Worm (Caenorhabditis elegans): ENCODE data around the gene col-158.
"Not testable (repeated sequence)": the region's sequence is repeated elsewhere in the genome, so short reads cannot be mapped to it uniquely, and the experiment has no call there.

col-158 gene

DNA sequence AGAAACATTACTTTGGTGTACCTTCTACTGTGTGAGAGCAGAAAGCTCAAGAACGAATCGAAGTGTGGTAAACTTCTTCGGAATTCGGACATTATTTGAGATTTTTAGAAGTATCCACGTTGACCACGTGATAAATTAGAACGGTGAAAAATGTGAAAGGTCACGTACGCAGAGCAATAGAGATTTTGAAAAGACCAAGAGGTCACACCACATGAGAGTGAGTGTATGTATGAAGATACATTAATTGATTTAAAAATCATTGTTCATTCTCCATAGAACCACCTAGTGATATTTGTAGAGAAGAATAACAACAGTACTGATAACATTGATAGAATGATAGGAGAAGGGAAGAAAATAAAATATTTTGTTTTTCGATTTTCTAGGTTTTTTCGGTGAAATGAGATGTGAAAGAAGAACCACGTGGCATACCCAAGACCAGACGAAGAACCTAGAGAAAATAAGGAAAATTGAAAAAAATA is 6.9 kb upstream of the col-158 start, which contains the start of gene pyc-1 (continued):
- no peak for TF ChIP-seq xbp-1 (tag; optimal IDR thresholded peaks at IDR 0.05)
- TF ChIP-seq efl-3 (GFP tag; optimal IDR thresholded peaks at IDR 0.05): no peak
- TF ChIP-seq ceh-8 (GFP tag; optimal IDR thresholded peaks at IDR 0.05): no peak

DNA sequence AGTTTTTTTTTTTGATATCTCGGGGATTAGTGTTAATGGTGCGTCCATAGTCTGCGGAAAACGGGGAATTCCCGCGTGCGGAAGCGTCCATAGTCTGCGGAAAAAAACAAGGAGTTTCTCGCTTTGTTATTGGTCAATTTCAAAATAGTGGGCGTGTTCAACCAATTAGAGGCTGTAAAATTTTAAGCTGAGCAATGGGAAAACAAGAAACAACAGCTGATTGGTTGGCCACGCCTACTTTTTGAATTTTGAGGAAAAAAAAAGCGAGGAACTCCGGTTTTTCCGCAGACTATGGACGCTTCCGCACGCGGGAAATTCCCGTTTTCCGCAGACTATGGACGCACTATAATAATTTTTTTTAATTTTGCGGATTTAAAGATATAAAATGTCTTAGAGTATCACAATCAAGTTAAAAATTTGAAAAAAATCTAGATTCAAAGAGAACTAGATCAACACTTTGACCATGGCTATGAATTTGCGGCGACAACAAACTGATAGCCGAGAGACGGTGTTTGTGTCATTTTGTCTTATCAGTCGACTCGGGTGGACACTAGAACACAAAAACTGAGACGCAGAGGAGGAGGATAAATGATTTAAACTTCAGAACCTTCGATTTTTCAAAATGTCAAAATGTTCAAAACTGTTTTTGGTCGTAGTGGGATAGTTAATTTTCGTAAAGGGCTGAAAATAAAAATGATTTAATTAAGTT is 6.1 kb upstream of the col-158 start:
- TF ChIP-seq blmp-1 (tag; optimal IDR thresholded peaks at IDR 0.05) (peak; percentile 45), efl-1 (GFP tag; optimal IDR thresholded peaks at IDR 0.05 in 1 of 2) (peak in 1 of 2 experiments; percentile 58), elt-3 (tag; optimal IDR thresholded peaks at IDR 0.05) (peak in 2 of 6 experiments; percentile 27 to 66), lin-35 (GFP tag; optimal IDR thresholded peaks at IDR 0.05) (peak in 1 of 2 experiments; percentile 17)
- not testable (repeated sequence) for TF ChIP-seq efl-1 (optimal IDR thresholded peaks at IDR 0.05)

DNA sequence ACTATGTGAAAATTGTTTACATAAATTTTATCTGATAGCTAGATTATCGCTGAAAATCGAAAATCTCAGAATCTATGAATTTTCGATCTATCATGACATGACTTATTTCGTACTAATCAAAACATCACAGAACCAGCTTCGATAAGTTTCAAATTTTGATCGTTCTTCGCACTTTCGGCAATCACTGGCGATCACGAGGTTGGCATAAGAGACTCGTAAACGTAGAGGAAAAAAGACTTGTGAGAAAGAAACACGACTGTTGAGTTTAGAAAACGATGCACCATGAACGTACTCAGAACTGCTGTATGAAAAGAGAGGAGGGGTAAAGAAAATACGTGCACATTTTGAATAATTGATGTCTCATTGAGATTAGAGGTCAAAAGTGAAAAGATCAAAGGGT is 5.4 kb upstream of the col-158 start:
- no peak for TF ChIP-seq lin-15B (tag; optimal IDR thresholded peaks at IDR 0.05)
- no peak for TF ChIP-seq ceh-8 (GFP tag; optimal IDR thresholded peaks at IDR 0.05)
- TF ChIP-seq C16A3.4 (tag; optimal IDR thresholded peaks at IDR 0.05): peak; percentile 75
- peak; percentile 90 for TF ChIP-seq elt-2 (tag; optimal IDR thresholded peaks at IDR 0.05)
- TF ChIP-seq pag-3 (tag; optimal IDR thresholded peaks at IDR 0.05; ENCODE audit: borderline replicate concordance, insufficient read depth): no peak
- no peak for TF ChIP-seq unc-30 (tag; optimal IDR thresholded peaks at IDR 0.05)
- peak; percentile 88 for TF ChIP-seq unc-130 (tag; optimal IDR thresholded peaks at IDR 0.05)
- no peak for TF ChIP-seq C34B4.2 (tag; optimal IDR thresholded peaks at IDR 0.05)
- TF ChIP-seq grh-1 (GFP tag; IDR thresholded peaks at IDR 0.05): peak; percentile 64
- TF ChIP-seq nhr-47 (tag; optimal IDR thresholded peaks at IDR 0.05): peak; percentile 80
- TF ChIP-seq ztf-11 (tag; optimal IDR thresholded peaks at IDR 0.05): no peak
- TF ChIP-seq ceh-63 (GFP tag; optimal IDR thresholded peaks at IDR 0.05): no peak
- TF ChIP-seq nhr-237 (tag; optimal IDR thresholded peaks at IDR 0.05): no peak
- peak; percentile 40 for TF ChIP-seq mef-2 (tag; optimal IDR thresholded peaks at IDR 0.05)
- TF ChIP-seq blmp-1 (tag; optimal IDR thresholded peaks at IDR 0.05): peak; percentile 73
- TF ChIP-seq egl-13 (tag; optimal IDR thresholded peaks at IDR 0.05): peak; percentile 9
- peak; percentile 37 for TF ChIP-seq pax-3 (tag; optimal IDR thresholded peaks at IDR 0.05)
- TF ChIP-seq nhr-76 (tag; optimal IDR thresholded peaks at IDR 0.05): no peak
- peak; percentile 53 for TF ChIP-seq jun-1 (tag; optimal IDR thresholded peaks at IDR 0.05)
- TF ChIP-seq isw-1 (GFP tag; IDR thresholded peaks at IDR 0.05): no peak
- peak; percentile 22 for TF ChIP-seq skn-1 (tag; optimal IDR thresholded peaks at IDR 0.05)
- peak; percentile 64 for TF ChIP-seq aha-1 (tag; optimal IDR thresholded peaks at IDR 0.05)
- peak; percentile 72 for TF ChIP-seq ceh-88 (GFP tag; IDR thresholded peaks at IDR 0.05)
- no peak for TF ChIP-seq vab-15 (tag; optimal IDR thresholded peaks at IDR 0.05)
- TF ChIP-seq ceh-82 (tag; optimal IDR thresholded peaks at IDR 0.05): peak in 2 of 3 experiments; percentile 40 to 44
- no peak for TF ChIP-seq nhr-28 (tag; optimal IDR thresholded peaks at IDR 0.05)
- TF ChIP-seq swsn-7 (tag; optimal IDR thresholded peaks at IDR 0.05): peak; percentile 85
- peak; percentile 54 for TF ChIP-seq ama-1 (optimal IDR thresholded peaks at IDR 0.05)
- no peak for TF ChIP-seq ceh-90 (tag; optimal IDR thresholded peaks at IDR 0.05)
- TF ChIP-seq pqm-1 (tag; optimal IDR thresholded peaks at IDR 0.05): no peak
- no peak for TF ChIP-seq Y116A8C.19 (tag; optimal IDR thresholded peaks at IDR 0.05; ENCODE audit: borderline replicate concordance)
- no peak for TF ChIP-seq hlh-4 (tag; optimal IDR thresholded peaks at IDR 0.05)
- TF ChIP-seq unc-86 (tag; optimal IDR thresholded peaks at IDR 0.05): no peak
- TF ChIP-seq egl-27 (tag; optimal IDR thresholded peaks at IDR 0.05): no peak
- TF ChIP-seq unc-62 (GFP tag; optimal IDR thresholded peaks at IDR 0.05): no peak
- TF ChIP-seq hlh-17 (GFP tag; optimal IDR thresholded peaks at IDR 0.05; ENCODE audit: borderline replicate concordance): no peak
- peak; percentile 94 for TF ChIP-seq snu-23 (GFP tag; optimal IDR thresholded peaks at IDR 0.05)
- peak; percentile 55 for TF ChIP-seq irx-1 (tag; optimal IDR thresholded peaks at IDR 0.05)
- TF ChIP-seq fkh-4 (tag; optimal IDR thresholded peaks at IDR 0.05; ENCODE audit: borderline replicate concordance): no peak
- TF ChIP-seq fkh-10 (GFP tag; optimal IDR thresholded peaks at IDR 0.05): no peak
- peak in 1 of 2 experiments; percentile 88 for TF ChIP-seq mdl-1 (tag; optimal IDR thresholded peaks at IDR 0.05)
